Worm (Caenorhabditis elegans) whole organism, late embryonic: Measurements from ENCODE around the gene tag-151.

Experiments used
- C38D4.7 ChIP-seq: fragments of 200-800 bp; sonication (Bioruptor generic); optimal IDR thresholded peaks from 2 replicates; lab custom pipeline; 2018; ENCODE audit warnings: mild to moderate bottlenecking, missing genetic modification characterization, moderate library complexity, missing compliant biosample characterization
- Y22D7AL.16 ChIP-seq: sonication (generic microtip); optimal IDR thresholded peaks from 2 replicates; lab custom pipeline; 2016; ENCODE audit warnings: missing genetic modification characterization, missing compliant biosample characterization
- ahr-1 ChIP-seq: sonication (generic microtip); optimal IDR thresholded peaks from 2 replicates; lab custom pipeline; 2016; ENCODE audit warnings: missing genetic modification characterization, missing compliant biosample characterization
- ceh-14 ChIP-seq: sonication (generic microtip); optimal IDR thresholded peaks from 2 replicates; lab custom pipeline; 2016; ENCODE audit warnings: missing genotype, missing genetic modification characterization, missing compliant biosample characterization
- ceh-19 ChIP-seq: fragments of 200-800 bp; sonication (Bioruptor generic); optimal IDR thresholded peaks from 2 replicates; lab custom pipeline; 2018; ENCODE audit warnings: mild to moderate bottlenecking, missing genetic modification characterization, missing compliant biosample characterization
- ceh-31 ChIP-seq: sonication (generic microtip); optimal IDR thresholded peaks from 2 replicates; lab custom pipeline; 2016; ENCODE audit warnings: missing genetic modification characterization, missing compliant biosample characterization
- ceh-9 ChIP-seq: sonication (generic microtip); optimal IDR thresholded peaks from 2 replicates; lab custom pipeline; 2016; ENCODE audit warnings: mild to moderate bottlenecking, missing genetic modification characterization, inconsistent platforms, missing compliant biosample characterization
- dve-1 ChIP-seq: sonication (generic microtip); optimal IDR thresholded peaks from 2 replicates; lab custom pipeline; 2017; ENCODE audit warnings: antibody characterized with exemption, mild to moderate bottlenecking, missing genetic modification characterization, missing compliant biosample characterization
- eyg-1 ChIP-seq: sonication (generic microtip); optimal IDR thresholded peaks from 2 replicates; lab custom pipeline; 2016; ENCODE audit warnings: missing genotype, missing genetic modification characterization, missing compliant biosample characterization
- fax-1 ChIP-seq: sonication (generic microtip); optimal IDR thresholded peaks from 2 replicates; lab custom pipeline; 2016; ENCODE audit warnings: missing genotype, missing genetic modification characterization, missing compliant biosample characterization
- fkh-6 ChIP-seq: sonication (generic microtip); optimal IDR thresholded peaks from 2 replicates; lab custom pipeline; 2016; ENCODE audit warnings: missing genetic modification characterization, missing compliant biosample characterization
- hlh-15 ChIP-seq: sonication (generic microtip); optimal IDR thresholded peaks from 2 replicates; lab custom pipeline; 2016; ENCODE audit warnings: missing genetic modification characterization, missing compliant biosample characterization
- hlh-8 ChIP-seq: sonication (generic microtip); optimal IDR thresholded peaks from 2 replicates; lab custom pipeline; 2016; ENCODE audit warnings: missing genotype, missing genetic modification characterization, missing compliant biosample characterization
- lim-6 ChIP-seq: sonication (generic microtip); optimal IDR thresholded peaks from 2 replicates; lab custom pipeline; 2016; ENCODE audit warnings: missing genetic modification characterization, missing compliant biosample characterization
- lin-11 ChIP-seq: fragments of 200-800 bp; sonication (Bioruptor generic); optimal IDR thresholded peaks from 2 replicates; lab custom pipeline; 2018; ENCODE audit warnings: mild to moderate bottlenecking, missing genetic modification characterization, missing compliant biosample characterization
- mec-3 ChIP-seq: sonication (generic microtip); optimal IDR thresholded peaks from 2 replicates; lab custom pipeline; 2016; ENCODE audit warnings: borderline replicate concordance, missing genetic modification characterization, missing compliant biosample characterization
- nhr-11 ChIP-seq: fragments of 150-350 bp; optimal IDR thresholded peaks from 2 replicates; lab custom pipeline; 2014; ENCODE audit warnings: missing biosample characterization, missing genetic modification characterization
- nhr-232 ChIP-seq: sonication (generic microtip); optimal IDR thresholded peaks from 2 replicates; lab custom pipeline; 2016; ENCODE audit warnings: missing genetic modification characterization, missing compliant biosample characterization
- pax-1 ChIP-seq: fragments of 150-350 bp; optimal IDR thresholded peaks from 2 replicates; lab custom pipeline; 2014; ENCODE audit warnings: missing biosample characterization, missing genetic modification characterization
- pha-2 ChIP-seq: sonication (generic microtip); optimal IDR thresholded peaks from 2 replicates; lab custom pipeline; 2017; ENCODE audit warnings: mild to moderate bottlenecking, missing genetic modification characterization, missing compliant biosample characterization
- pha-4 ChIP-seq: fragments of 150-350 bp; optimal IDR thresholded peaks from 2 replicates; lab custom pipeline; 2018; ENCODE audit warnings: missing biosample characterization, missing genetic modification reagents, missing genetic modification characterization
- pros-1 ChIP-seq: fragments of 150-350 bp; optimal IDR thresholded peaks from 2 replicates; lab custom pipeline; 2014; ENCODE audit warnings: missing biosample characterization, missing genetic modification reagents, missing genetic modification characterization
- sdc-2 ChIP-seq: sonication (generic microtip); optimal IDR thresholded peaks from 2 replicates; lab custom pipeline; 2016; ENCODE audit warnings: missing genotype, missing genetic modification characterization, missing compliant biosample characterization
- sox-2 ChIP-seq: fragments of 200-800 bp; sonication (Bioruptor generic); IDR thresholded peaks from 2 replicates; pipeline ENCODE4 v1.3.6; 2022; ENCODE audit warnings: missing genetic modification reagents, missing genetic modification characterization, missing compliant biosample characterization
- sox-4 ChIP-seq: sonication (generic microtip); optimal IDR thresholded peaks from 2 replicates; lab custom pipeline; 2017; ENCODE audit warnings: mild to moderate bottlenecking, missing genetic modification characterization, inconsistent platforms, missing compliant biosample characterization
- tbx-2 ChIP-seq: sonication (generic microtip); optimal IDR thresholded peaks from 2 replicates; lab custom pipeline; 2016; ENCODE audit warnings: missing genetic modification characterization, missing compliant biosample characterization
- tbx-7 ChIP-seq: sonication (generic microtip); optimal IDR thresholded peaks from 2 replicates; lab custom pipeline; 2016; ENCODE audit warnings: missing genotype, missing genetic modification characterization, missing compliant biosample characterization
- ttx-3 ChIP-seq: sonication (generic microtip); optimal IDR thresholded peaks from 2 replicates; lab custom pipeline; 2016; ENCODE audit warnings: missing genetic modification reagents, missing genetic modification characterization, missing compliant biosample characterization
- unc-3 ChIP-seq, 2 experiments: fragments of 200-800 bp in 1 of 2; sonication (Bioruptor generic) in 1 of 2; sonication (generic microtip) in 1 of 2; conservative IDR thresholded peaks in 1 of 2; optimal IDR thresholded peaks in 1 of 2; 2 replicates each; pipeline versions ENCODE4 v1.3.6 to Lab custom; 2016 to 2022; ENCODE audit warnings: missing compliant biosample characterization in 2 of 2, missing genetic modification characterization in 2 of 2, missing genetic modification reagents in 1 of 2
- unc-42 ChIP-seq: sonication (generic microtip); optimal IDR thresholded peaks from 2 replicates; lab custom pipeline; 2016; ENCODE audit warnings: missing genotype, missing genetic modification characterization, missing compliant biosample characterization
- ztf-16 ChIP-seq: sonication (generic microtip); optimal IDR thresholded peaks from 2 replicates; lab custom pipeline; 2017; ENCODE audit warnings: missing genetic modification characterization, missing compliant biosample characterization

Gene tag-151

ce11 chrII:4759835-4760234 is 49.8 kb downstream of the tag-151 start:
- TF ChIP-seq Y22D7AL.16 (no peak), unc-42 (tag; lab: Kevin White, UChicago) (no peak), fkh-6 (tag; lab: Kevin White, UChicago) (no peak), ttx-3 (tag; lab: Kevin White, UChicago) (no peak), ceh-14 (tag; lab: Kevin White, UChicago) (no peak), ceh-19 (GFP tag; lab: Kevin White, UChicago) (no peak), unc-3 (GFP tag; conservative IDR thresholded peaks at IDR 0.05; lab: Robert Waterston, UW) (no peak), unc-3 (tag; optimal IDR thresholded peaks at IDR 0.05; lab: Kevin White, UChicago) (no peak), sox-4 (tag; lab: Kevin White, UChicago) (no peak), eyg-1 (tag; lab: Kevin White, UChicago) (no peak), mec-3 (tag; lab: Kevin White, UChicago) (no peak), nhr-232 (tag; lab: Kevin White, UChicago) (no peak), tbx-7 (no peak), pha-4 (tag; lab: Kevin White, UChicago) (no peak)
- TF ChIP-seq, all 69 proteins: peak for 0

DNA sequence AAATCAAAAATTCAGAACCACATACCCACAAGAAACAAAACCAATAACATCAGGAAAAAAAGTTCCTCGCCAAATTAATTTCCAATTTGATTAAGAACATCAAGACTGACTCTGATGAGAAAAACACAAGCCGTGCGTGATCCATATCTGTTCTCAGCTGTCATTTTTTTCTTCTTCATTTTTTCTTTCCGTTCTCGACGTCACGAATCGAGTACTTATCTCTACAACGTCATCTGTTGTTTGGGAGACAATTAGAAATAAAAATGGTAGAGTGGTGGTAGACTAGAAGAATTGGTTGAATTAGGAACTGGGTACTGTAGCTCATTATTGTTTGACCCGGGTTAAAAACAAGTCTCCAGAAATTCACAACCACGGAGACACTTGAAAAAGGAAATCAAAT is 50.9 kb downstream of the tag-151 start:
- TF ChIP-seq ceh-14 (tag; lab: Kevin White, UChicago) (no peak), ztf-16 (tag; lab: Kevin White, UChicago) (no peak), pha-2 (tag; lab: Kevin White, UChicago) (no peak), ceh-9 (no peak), sox-2 (GFP tag; lab: Robert Waterston, UW) (no peak), tbx-2 (tag; lab: Kevin White, UChicago) (no peak), pax-1 (no peak), fax-1 (no peak), Y22D7AL.16 (no peak), dve-1 (tag; lab: Kevin White, UChicago) (no peak), ahr-1 (tag; lab: Kevin White, UChicago) (no peak), C38D4.7 (GFP tag; lab: Kevin White, UChicago) (no peak), pros-1 (tag; lab: Kevin White, UChicago) (no peak), ceh-31 (tag; lab: Kevin White, UChicago) (no peak)

ce11 chrII:4762574-4763285 is 52.7 kb downstream of the tag-151 start, which contains the start of gene F26G1.2:
TSS of gene F26G1.2 (plus strand) at chrII:4763081.
- TF ChIP-seq fkh-6 (tag; lab: Kevin White, UChicago) (no peak), sdc-2 (tag; lab: Kevin White, UChicago) (no peak), mec-3 (tag; lab: Kevin White, UChicago) (no peak), hlh-8 (tag; lab: Kevin White, UChicago) (no peak), nhr-11 (tag; lab: Kevin White, UChicago) (no peak), lin-11 (tag; lab: Kevin White, UChicago) (no peak), nhr-232 (tag; lab: Kevin White, UChicago) (no peak), lim-6 (tag; lab: Kevin White, UChicago) (no peak), hlh-15 (tag; lab: Kevin White, UChicago) (no peak)
